Worm (Caenorhabditis elegans): Measurements from ENCODE around the gene tag-131.

Gene tag-131

ce11 chrIII:4369381-4369809 is 51.9 kb downstream of the tag-131 start:
- TF ChIP-seq unc-55 (GFP tag; optimal IDR thresholded peaks at IDR 0.05), result peak; percentile 14
- peak; percentile 45 for TF ChIP-seq sma-3 (GFP tag; optimal IDR thresholded peaks at IDR 0.05)
- TF ChIP-seq crh-2 (tag; optimal IDR thresholded peaks at IDR 0.05), result peak; percentile 43
- TF ChIP-seq nhr-21 (tag; optimal IDR thresholded peaks at IDR 0.05), result peak; percentile 39
- peak; percentile 15 for TF ChIP-seq C34F6.9 (tag; optimal IDR thresholded peaks at IDR 0.05)
- TF ChIP-seq fos-1 (tag; optimal IDR thresholded peaks at IDR 0.05), result peak; percentile 64
- peak; percentile 63 for TF ChIP-seq nhr-129 (tag; optimal IDR thresholded peaks at IDR 0.05)
- peak; percentile 30 for TF ChIP-seq F13H6.1 (tag; optimal IDR thresholded peaks at IDR 0.05)
